Worm (Caenorhabditis elegans): ENCODE measurements around the gene C07E3.9.
A peak's percentile ranks its signal among the peaks of the same experiment; 100 is the strongest.

The C07E3.9 gene

DNA sequence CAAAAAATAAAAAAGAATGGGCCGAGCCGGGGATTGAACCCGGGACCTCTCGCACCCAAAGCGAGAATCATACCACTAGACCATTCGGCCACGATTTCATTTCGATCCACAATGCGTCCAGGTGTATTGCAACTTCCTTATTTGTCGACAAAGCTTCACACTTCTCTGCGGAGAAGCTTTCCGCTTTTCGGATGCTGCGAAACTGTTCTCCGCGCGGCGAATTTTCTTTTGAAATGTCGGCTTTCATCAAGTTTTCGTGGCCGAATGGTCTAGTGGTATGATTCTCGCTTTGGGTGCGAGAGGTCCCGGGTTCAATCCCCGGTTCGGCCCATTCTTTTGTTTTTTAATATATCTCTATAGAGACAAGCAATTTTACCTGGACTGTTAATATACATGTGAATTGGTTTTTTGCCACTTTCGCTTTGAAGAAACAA lies 48.4 kb upstream of the C07E3.9 start (continued):
- 0 out of 2 replicates have a peak, but pooled peaks have one; percentile 61 for TF ChIP-seq cebp-2 (GFP tag; IDR thresholded peaks at IDR 0.05)
- 0 out of 2 replicates have a peak, but pooled peaks have one; percentile 5 for TF ChIP-seq C17E4.6 (GFP tag; IDR thresholded peaks at IDR 0.05)
- peak; percentile 41 for TF ChIP-seq egrh-3 (GFP tag; IDR thresholded peaks at IDR 0.05)
- 0 out of 2 replicates have a peak, but pooled peaks have one; percentile 16 for TF ChIP-seq ekl-4 (GFP tag; IDR thresholded peaks at IDR 0.05)
- TF ChIP-seq dox-1 (GFP tag; IDR thresholded peaks at IDR 0.05) = peak; percentile 13; the same call in 1 of the 2 replicates

DNA sequence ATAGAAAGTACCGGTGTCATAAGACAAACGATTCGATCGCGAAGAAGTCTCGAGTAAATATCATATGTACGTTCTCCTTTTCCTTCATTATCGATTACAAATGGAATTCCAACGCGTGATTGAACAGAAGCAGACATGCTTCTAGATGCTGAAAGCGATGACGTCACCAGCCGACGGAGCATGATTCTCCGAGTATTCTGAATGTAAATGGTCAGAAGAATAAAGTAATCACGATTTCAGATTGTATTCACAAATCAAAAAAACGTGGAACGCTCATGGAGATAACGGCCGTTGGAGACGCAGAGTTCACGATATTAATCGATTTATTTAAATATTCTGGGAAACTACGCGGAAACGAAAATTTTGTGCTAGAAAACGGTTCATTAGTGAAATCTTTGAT lies 47.9 kb upstream of the C07E3.9 start, which contains the start of gene clpp-1:
Gene clpp-1, minus strand, starts transcription at position 197 of the 400 bp plus-strand sequence.
- no peak for TF ChIP-seq B0019.2 (GFP tag; conservative IDR thresholded peaks at IDR 0.05)
- TF ChIP-seq gei-17 (GFP tag; optimal IDR thresholded peaks at IDR 0.05) = peak; percentile 12
- no peak for TF ChIP-seq aptf-2 (GFP tag; conservative IDR thresholded peaks at IDR 0.05)
- no peak for TF ChIP-seq nfya-1 (tag; optimal IDR thresholded peaks at IDR 0.05; ENCODE audit: borderline replicate concordance, insufficient read depth)
- TF ChIP-seq cebp-2 (GFP tag; IDR thresholded peaks at IDR 0.05) = no peak
- no peak for TF ChIP-seq F23B12.7 (tag; optimal IDR thresholded peaks at IDR 0.05; ENCODE audit: insufficient read depth)
- TF ChIP-seq ceh-40 (GFP tag; IDR thresholded peaks at IDR 0.05) = no peak
- TF ChIP-seq zfh-2 (GFP tag; conservative IDR thresholded peaks at IDR 0.05) = no peak
- TF ChIP-seq pha-4 (tag; optimal IDR thresholded peaks at IDR 0.05) = no peak
- 0 out of 2 replicates have a peak, but pooled peaks have one; percentile 14 for TF ChIP-seq K11D2.4 (GFP tag; IDR thresholded peaks at IDR 0.05)
- peak; percentile 43; the same call in 1 of the 2 replicates for TF ChIP-seq nfyb-1 (GFP tag; IDR thresholded peaks at IDR 0.05)
- TF ChIP-seq tlf-1 (GFP tag; optimal IDR thresholded peaks at IDR 0.05) = peak; percentile 31
- TF ChIP-seq efl-1 (GFP tag; optimal IDR thresholded peaks at IDR 0.05) = no peak
- no peak for TF ChIP-seq mes-4 (tag; optimal IDR thresholded peaks at IDR 0.05)
- no peak for TF ChIP-seq madf-6 (GFP tag; IDR thresholded peaks at IDR 0.05)
- no peak for TF ChIP-seq unc-130 (GFP tag; optimal IDR thresholded peaks at IDR 0.05)
- TF ChIP-seq atf-7 (tag; optimal IDR thresholded peaks at IDR 0.05) = peak; percentile 74
- TF ChIP-seq attf-6 (GFP tag; IDR thresholded peaks at IDR 0.05) = no peak
- no peak for TF ChIP-seq hrde-1 (tag; optimal IDR thresholded peaks at IDR 0.05; ENCODE audit: borderline replicate concordance)
- no peak for TF ChIP-seq hlh-12 (tag; optimal IDR thresholded peaks at IDR 0.05)
- TF ChIP-seq snpc-3.4 (tag; optimal IDR thresholded peaks at IDR 0.05) = peak; percentile 5
- TF ChIP-seq bed-1 (GFP tag; IDR thresholded peaks at IDR 0.05) = 0 out of 2 replicates have a peak, but pooled peaks have one; percentile 7
- peak; percentile 35 for TF ChIP-seq ama-1 (optimal IDR thresholded peaks at IDR 0.05)
- no peak for TF ChIP-seq ama-1 (GFP tag; optimal IDR thresholded peaks at IDR 0.05)
- peak; percentile 39 for TF ChIP-seq mel-28 (tag; optimal IDR thresholded peaks at IDR 0.05; ENCODE audit: borderline replicate concordance)
- peak; percentile 17 for TF ChIP-seq lin-54 (GFP tag; optimal IDR thresholded peaks at IDR 0.05)
- TF ChIP-seq F37B4.10 (GFP tag; IDR thresholded peaks at IDR 0.05) = no peak
- TF ChIP-seq hsf-1 (GFP tag; IDR thresholded peaks at IDR 0.05) = no peak
- TF ChIP-seq let-607 (tag; optimal IDR thresholded peaks at IDR 0.05) = no peak
- no peak for TF ChIP-seq T26A5.8 (tag; optimal IDR thresholded peaks at IDR 0.05)
- TF ChIP-seq B0336.3 (GFP tag; IDR thresholded peaks at IDR 0.05) = peak; percentile 23; the same call in 1 of the 2 replicates
- no peak for TF ChIP-seq nhr-120 (GFP tag; IDR thresholded peaks at IDR 0.05)
- no peak for TF ChIP-seq K12H6.12 (tag; optimal IDR thresholded peaks at IDR 0.05)
- no peak for TF ChIP-seq T07F8.4 (tag; optimal IDR thresholded peaks at IDR 0.05)
- TF ChIP-seq snpc-1.3 (tag; optimal IDR thresholded peaks at IDR 0.05; ENCODE audit: insufficient read depth) = no peak
- no peak for TF ChIP-seq lin-35 (GFP tag; optimal IDR thresholded peaks at IDR 0.05)
- no peak for TF ChIP-seq lir-1 (GFP tag; conservative IDR thresholded peaks at IDR 0.05)
- no peak for TF ChIP-seq F57A8.1 (GFP tag; optimal IDR thresholded peaks at IDR 0.05)
- no peak for TF ChIP-seq bed-2 (GFP tag; IDR thresholded peaks at IDR 0.05)
- TF ChIP-seq F49E8.2 (tag; optimal IDR thresholded peaks at IDR 0.05; ENCODE audit: insufficient read depth) = no peak
- TF ChIP-seq ztf-3 (GFP tag; optimal IDR thresholded peaks at IDR 0.05) = no peak
- TF ChIP-seq ZK185.1 (tag; optimal IDR thresholded peaks at IDR 0.05; ENCODE audit: poor library complexity, severe bottlenecking) = no peak
